Fruit fly (Drosophila melanogaster): ENCODE measurements around the gene CBP.

CBP gene

dm6 chrX:7300722-7301350 lies 36.3 kb upstream of the CBP start:
- TF ChIP-seq Myc (optimal IDR thresholded peaks at IDR 0.05) (no peak), ttk (optimal IDR thresholded peaks at IDR 0.05) (no peak), insv (optimal IDR thresholded peaks at IDR 0.05) (no peak), h (optimal IDR thresholded peaks at IDR 0.05) (no peak), Sin3A (optimal IDR thresholded peaks at IDR 0.05) (no peak), psq (optimal IDR thresholded peaks at IDR 0.05) (no peak)

- no peak for TF ChIP-seq h (optimal IDR thresholded peaks at IDR 0.05)
- TF ChIP-seq psq (optimal IDR thresholded peaks at IDR 0.05), result no peak
- no peak for TF ChIP-seq Myc (optimal IDR thresholded peaks at IDR 0.05)
- no peak for TF ChIP-seq insv (optimal IDR thresholded peaks at IDR 0.05)
- TF ChIP-seq Sin3A (optimal IDR thresholded peaks at IDR 0.05), result no peak
- no peak for TF ChIP-seq ttk (optimal IDR thresholded peaks at IDR 0.05)
Measured at dm6 chrX:7301351-7302328, 35.5 kb upstream of the CBP start.

DNA sequence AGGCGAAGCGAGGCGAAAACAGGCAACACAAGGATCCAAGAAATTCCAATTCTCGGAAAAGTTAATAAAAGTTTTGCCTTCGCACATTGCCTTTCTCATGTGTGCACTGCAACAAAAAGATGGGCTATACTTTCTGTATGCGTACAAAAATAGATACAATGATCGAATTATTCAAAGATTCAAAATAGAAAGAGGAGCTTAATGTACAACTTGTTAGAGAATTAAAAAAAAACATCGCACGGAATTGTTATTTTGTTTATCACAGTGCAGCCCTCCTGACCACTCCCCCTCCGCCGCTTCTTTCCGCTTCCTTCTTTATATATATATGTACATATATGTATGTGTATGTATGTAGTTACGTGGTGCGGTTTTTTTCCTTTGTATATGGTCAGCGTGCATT lies 34.8 kb upstream of the CBP start:
- no peak for TF ChIP-seq Myc (optimal IDR thresholded peaks at IDR 0.05)
- TF ChIP-seq psq (optimal IDR thresholded peaks at IDR 0.05), result no peak
- TF ChIP-seq ttk (optimal IDR thresholded peaks at IDR 0.05), result no peak

dm6 chrX:7303848-7304427 lies 33.2 kb upstream of the CBP start:
- TF ChIP-seq psq (optimal IDR thresholded peaks at IDR 0.05) (no peak), Myc (optimal IDR thresholded peaks at IDR 0.05) (no peak), insv (optimal IDR thresholded peaks at IDR 0.05) (no peak), ttk (optimal IDR thresholded peaks at IDR 0.05) (no peak), Sin3A (optimal IDR thresholded peaks at IDR 0.05) (no peak), h (optimal IDR thresholded peaks at IDR 0.05) (no peak)

dm6 chrX:7304798-7305447 lies 32.2 kb upstream of the CBP start:
- TF ChIP-seq ttk (optimal IDR thresholded peaks at IDR 0.05) (no peak), Myc (optimal IDR thresholded peaks at IDR 0.05) (no peak), psq (optimal IDR thresholded peaks at IDR 0.05) (no peak), Sin3A (optimal IDR thresholded peaks at IDR 0.05) (no peak), h (optimal IDR thresholded peaks at IDR 0.05) (no peak), insv (optimal IDR thresholded peaks at IDR 0.05) (no peak)

DNA sequence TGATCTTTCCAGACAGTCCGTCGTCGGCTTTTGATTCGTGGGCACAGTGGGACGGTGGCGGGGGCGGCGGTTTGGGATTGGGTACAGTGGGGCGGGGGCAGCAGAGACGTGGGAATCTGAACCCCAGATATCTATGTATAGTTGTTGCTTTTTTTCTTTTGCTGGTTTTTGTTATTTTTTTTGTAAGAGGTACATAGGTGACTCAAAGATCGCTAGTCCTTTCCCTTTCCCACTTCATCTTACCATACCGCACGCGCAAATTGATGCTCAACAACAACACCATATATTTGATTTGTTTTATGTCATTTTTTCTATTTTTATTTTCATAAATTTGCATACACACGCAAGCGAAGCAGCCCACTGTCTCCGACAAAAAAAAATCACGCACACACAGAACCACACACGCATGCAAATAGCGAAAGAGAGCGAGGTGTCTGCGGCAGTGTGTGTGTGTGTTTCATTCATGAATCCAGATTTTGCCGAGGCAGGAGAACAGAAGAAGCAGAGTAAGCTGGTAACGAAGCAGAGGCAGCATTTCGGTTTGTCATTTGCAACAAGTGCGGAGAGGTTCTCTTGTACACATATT lies 31.3 kb upstream of the CBP start:
- TF ChIP-seq ttk (optimal IDR thresholded peaks at IDR 0.05) (no peak), insv (optimal IDR thresholded peaks at IDR 0.05) (no peak), Sin3A (optimal IDR thresholded peaks at IDR 0.05) (no peak), psq (optimal IDR thresholded peaks at IDR 0.05) (no peak), h (optimal IDR thresholded peaks at IDR 0.05) (no peak), Myc (optimal IDR thresholded peaks at IDR 0.05) (no peak)

- TF ChIP-seq h (optimal IDR thresholded peaks at IDR 0.05) (no peak), Sin3A (optimal IDR thresholded peaks at IDR 0.05) (no peak), psq (optimal IDR thresholded peaks at IDR 0.05) (no peak), ttk (optimal IDR thresholded peaks at IDR 0.05) (no peak), Myc (optimal IDR thresholded peaks at IDR 0.05) (no peak), insv (optimal IDR thresholded peaks at IDR 0.05) (no peak)
Measured at dm6 chrX:7306538-7307477, 30.3 kb upstream of the CBP start.

dm6 chrX:7307478-7308200 lies 29.5 kb upstream of the CBP start, which contains the start of gene brk:
brk (plus strand) TSS chrX:7307939.
- TF ChIP-seq Sin3A (optimal IDR thresholded peaks at IDR 0.05), result no peak
- no peak for TF ChIP-seq psq (optimal IDR thresholded peaks at IDR 0.05)
- TF ChIP-seq ttk (optimal IDR thresholded peaks at IDR 0.05), result no peak
- no peak for TF ChIP-seq insv (optimal IDR thresholded peaks at IDR 0.05)
- no peak for TF ChIP-seq Myc (optimal IDR thresholded peaks at IDR 0.05)
- no peak for TF ChIP-seq h (optimal IDR thresholded peaks at IDR 0.05)

DNA sequence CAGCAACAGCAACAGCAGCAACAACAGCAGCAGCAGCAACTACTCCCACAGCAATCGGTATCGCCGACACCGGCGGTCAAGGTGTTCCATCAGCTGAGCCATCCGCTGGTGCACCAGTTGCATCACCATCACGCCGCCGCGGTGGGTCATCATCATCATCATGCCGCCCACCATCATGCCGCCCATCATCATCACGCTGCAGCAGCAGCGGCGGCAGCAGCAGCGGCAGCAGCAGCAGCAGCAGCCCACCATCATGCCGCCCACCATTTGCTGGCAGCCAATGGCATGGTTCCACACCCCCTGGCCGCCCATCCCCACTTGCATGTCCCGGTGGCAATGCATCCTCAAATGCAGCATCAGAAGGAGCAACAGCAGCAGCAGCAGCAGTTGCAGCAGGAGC lies 28.4 kb upstream of the CBP start:
- TF ChIP-seq Myc (optimal IDR thresholded peaks at IDR 0.05) (no peak), Sin3A (optimal IDR thresholded peaks at IDR 0.05) (no peak), ttk (optimal IDR thresholded peaks at IDR 0.05) (no peak), h (optimal IDR thresholded peaks at IDR 0.05) (no peak), insv (optimal IDR thresholded peaks at IDR 0.05) (no peak), psq (optimal IDR thresholded peaks at IDR 0.05) (no peak)

dm6 chrX:7312406-7312805 lies 24.7 kb upstream of the CBP start:
- no peak for TF ChIP-seq h (optimal IDR thresholded peaks at IDR 0.05)
- no peak for TF ChIP-seq psq (optimal IDR thresholded peaks at IDR 0.05)
- no peak for TF ChIP-seq insv (optimal IDR thresholded peaks at IDR 0.05)
- no peak for TF ChIP-seq ttk (optimal IDR thresholded peaks at IDR 0.05)
- no peak for TF ChIP-seq Sin3A (optimal IDR thresholded peaks at IDR 0.05)
